Fruit fly (Drosophila melanogaster): ENCODE data around the gene KLHL18.

KLHL18 gene

DNA sequence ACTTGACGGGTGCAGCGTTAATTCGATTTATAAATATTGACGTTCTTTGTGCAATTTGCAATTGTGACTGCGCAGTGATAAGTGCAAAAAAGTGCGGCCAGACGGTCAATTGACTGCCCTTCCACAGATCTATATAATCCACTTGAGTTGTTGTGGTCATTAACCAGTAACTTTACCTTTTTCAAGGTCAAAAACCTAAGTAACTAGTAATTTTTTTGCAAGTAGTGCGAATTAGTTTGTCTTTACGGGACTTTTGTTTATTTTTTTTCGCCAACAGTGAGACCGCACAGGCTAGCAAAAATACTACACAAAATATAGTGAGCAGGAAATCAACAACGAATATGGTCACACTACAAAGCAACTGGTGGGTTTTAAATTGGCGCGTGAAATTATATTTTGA lies 35.6 kb downstream of the KLHL18 start, which contains the start of gene Tango9 (continued):
- TF ChIP-seq CG14014 (GFP tag; IDR thresholded peaks at IDR 0.05), result no peak
- TF ChIP-seq NC2β (GFP tag; optimal IDR thresholded peaks at IDR 0.05), result no peak
- TF ChIP-seq Oaz (GFP tag; IDR thresholded peaks at IDR 0.05), result no peak
- no peak for TF ChIP-seq ranshi (GFP tag; IDR thresholded peaks at IDR 0.05)
- no peak for TF ChIP-seq CG10543 (GFP tag; optimal IDR thresholded peaks at IDR 0.05)
- TF ChIP-seq Drgx (GFP tag; IDR thresholded peaks at IDR 0.05), result no peak
- TF ChIP-seq CG15011 (GFP tag; optimal IDR thresholded peaks at IDR 0.05), result no peak
- TF ChIP-seq jigr1 (GFP tag; IDR thresholded peaks at IDR 0.05), result no peak
- TF ChIP-seq NFAT (GFP tag; IDR thresholded peaks at IDR 0.05), result no peak
- no peak for TF ChIP-seq slp2 (GFP tag; optimal IDR thresholded peaks at IDR 0.05)
- no peak for TF ChIP-seq CG2875 (GFP tag; optimal IDR thresholded peaks at IDR 0.05)
- TF ChIP-seq CG17912 (GFP tag; optimal IDR thresholded peaks at IDR 0.05), result no peak
- TF ChIP-seq twi (tag; optimal IDR thresholded peaks at IDR 0.05), result no peak
- TF ChIP-seq Rx (GFP tag; IDR thresholded peaks at IDR 0.05), result no peak
- TF ChIP-seq CG11695 (GFP tag; IDR thresholded peaks at IDR 0.05), result no peak
- no peak for TF ChIP-seq Trl (optimal IDR thresholded peaks at IDR 0.05)
- no peak for TF ChIP-seq Trl (GFP tag; optimal IDR thresholded peaks at IDR 0.05)
- peak; percentile 47 for TF ChIP-seq CG11504 (tag; optimal IDR thresholded peaks at IDR 0.05)
- no peak for TF ChIP-seq CG9437 (GFP tag; optimal IDR thresholded peaks at IDR 0.05)
- no peak for TF ChIP-seq CG32767 (GFP tag; IDR thresholded peaks at IDR 0.05)
- no peak for TF ChIP-seq CG10209 (GFP tag; optimal IDR thresholded peaks at IDR 0.05)
- TF ChIP-seq Doc3 (GFP tag; IDR thresholded peaks at IDR 0.05; ENCODE audit: partially characterized antibody), result no peak
- TF ChIP-seq Mes4 (GFP tag; optimal IDR thresholded peaks at IDR 0.05), result no peak
- TF ChIP-seq pfk (GFP tag; optimal IDR thresholded peaks at IDR 0.05), result no peak
- TF ChIP-seq CG7963 (GFP tag; IDR thresholded peaks at IDR 0.05; ENCODE audit: partially characterized antibody), result no peak
- no peak for TF ChIP-seq CG4730 (GFP tag; IDR thresholded peaks at IDR 0.05)
- no peak for TF ChIP-seq CG12744 (GFP tag; optimal IDR thresholded peaks at IDR 0.05)
- no peak for TF ChIP-seq CG10431 (GFP tag; optimal IDR thresholded peaks at IDR 0.05)
- TF ChIP-seq CG4854 (GFP tag; optimal IDR thresholded peaks at IDR 0.05), result no peak
- no peak for TF ChIP-seq tio (GFP tag; optimal IDR thresholded peaks at IDR 0.05)
- TF ChIP-seq kni (GFP tag; optimal IDR thresholded peaks at IDR 0.05), result no peak
- no peak for TF ChIP-seq cwo (GFP tag; optimal IDR thresholded peaks at IDR 0.05)
- no peak for TF ChIP-seq CG10959 (GFP tag; IDR thresholded peaks at IDR 0.05)
- TF ChIP-seq Dek (tag; optimal IDR thresholded peaks at IDR 0.05), result no peak
- TF ChIP-seq CG13775 (GFP tag; optimal IDR thresholded peaks at IDR 0.05), result no peak
- peak; percentile 26 for TF ChIP-seq CG12391 (tag; optimal IDR thresholded peaks at IDR 0.05)
- TF ChIP-seq chm (GFP tag; IDR thresholded peaks at IDR 0.05), result no peak
- TF ChIP-seq CG11093 (GFP tag; IDR thresholded peaks at IDR 0.05), result no peak
- peak in 1 of 2 experiments; percentile 2 for TF ChIP-seq dpn (GFP tag; optimal IDR thresholded peaks at IDR 0.05)
- TF ChIP-seq sens (GFP tag), result peak; percentile 84
- peak; percentile 62; the same call in 2 of the 3 replicates for TF ChIP-seq ci (GFP tag; IDR thresholded peaks at IDR 0.05)
- no peak for TF ChIP-seq CG8281 (tag; optimal IDR thresholded peaks at IDR 0.05)
- no peak for TF ChIP-seq Abd-B (GFP tag; optimal IDR thresholded peaks at IDR 0.05)
- peak; percentile 33; the same call in 1 of the 3 replicates for TF ChIP-seq knrl (GFP tag; IDR thresholded peaks at IDR 0.05; ENCODE audit: partially characterized antibody)
- TF ChIP-seq p53 (GFP tag; optimal IDR thresholded peaks at IDR 0.05), result peak; percentile 9
- no peak for TF ChIP-seq onecut (GFP tag; IDR thresholded peaks at IDR 0.05)
- TF ChIP-seq hth (optimal IDR thresholded peaks at IDR 0.05), result no peak
- TF ChIP-seq HHEX (GFP tag; optimal IDR thresholded peaks at IDR 0.05), result no peak
- TF ChIP-seq Hr3 (GFP tag; optimal IDR thresholded peaks at IDR 0.05), result no peak
- no peak for TF ChIP-seq CG6654 (GFP tag; optimal IDR thresholded peaks at IDR 0.05)
- peak; percentile 37 for TF ChIP-seq MESR4 (GFP tag; optimal IDR thresholded peaks at IDR 0.05)
- TF ChIP-seq CG1024 (GFP tag; IDR thresholded peaks at IDR 0.05), result no peak
- TF ChIP-seq Chrac-16 (GFP tag; optimal IDR thresholded peaks at IDR 0.05), result no peak
